Worm (Caenorhabditis elegans): ENCODE results near the gene F53F1.2.

The F53F1.2 gene

DNA sequence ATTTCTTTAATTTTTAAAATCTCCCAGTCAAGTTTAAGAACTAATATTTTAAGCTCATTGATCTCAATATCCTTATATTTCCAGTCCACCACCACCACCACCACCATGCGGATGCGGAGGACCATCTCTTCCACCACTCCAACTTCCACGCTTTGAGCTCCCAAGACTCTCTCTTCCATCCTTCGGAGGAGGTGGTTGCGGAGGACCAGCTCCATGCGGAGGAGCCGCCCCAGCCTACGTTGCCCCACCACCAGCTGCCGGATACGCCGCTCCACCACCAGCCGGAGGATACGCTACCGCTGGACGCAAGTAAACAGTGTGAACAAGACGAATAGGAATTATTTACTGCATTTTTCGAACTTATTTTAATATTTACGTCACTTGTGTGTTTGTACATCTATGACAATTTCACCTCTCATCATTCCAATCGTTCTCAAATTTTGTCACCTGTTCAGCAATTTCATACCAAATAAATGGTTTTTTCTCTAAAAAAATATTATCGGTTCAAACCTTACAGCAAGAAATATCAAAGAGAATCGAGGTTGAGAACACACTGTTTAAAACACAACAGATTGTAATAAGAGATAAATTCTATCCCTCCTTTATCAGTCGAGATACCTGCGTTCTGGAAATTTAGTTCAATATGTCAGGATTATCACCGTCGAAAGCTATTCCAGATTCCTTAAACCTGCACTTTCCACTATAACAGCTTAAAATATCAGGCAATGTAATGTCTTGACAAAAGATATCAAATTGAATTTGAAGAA, 4.8 kb downstream of the F53F1.2 start:
- TF ChIP-seq unc-62 (GFP tag; optimal IDR thresholded peaks at IDR 0.05) = no peak

DNA sequence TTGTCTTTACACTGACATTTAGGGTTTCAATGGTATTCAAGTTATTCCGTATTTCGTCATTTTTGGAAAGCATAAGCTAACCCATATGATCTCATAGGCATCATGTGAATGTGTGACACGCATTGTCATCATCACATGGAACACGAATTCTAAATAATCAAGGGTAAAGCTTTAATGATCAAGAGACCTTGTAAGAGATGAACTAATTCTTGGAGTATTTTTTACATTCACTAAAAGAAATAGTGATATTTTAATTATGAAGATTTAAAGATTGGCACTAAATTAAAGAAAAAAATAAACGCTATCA, 5.3 kb downstream of the F53F1.2 start:
- TF ChIP-seq unc-62 (GFP tag; optimal IDR thresholded peaks at IDR 0.05) = no peak

DNA sequence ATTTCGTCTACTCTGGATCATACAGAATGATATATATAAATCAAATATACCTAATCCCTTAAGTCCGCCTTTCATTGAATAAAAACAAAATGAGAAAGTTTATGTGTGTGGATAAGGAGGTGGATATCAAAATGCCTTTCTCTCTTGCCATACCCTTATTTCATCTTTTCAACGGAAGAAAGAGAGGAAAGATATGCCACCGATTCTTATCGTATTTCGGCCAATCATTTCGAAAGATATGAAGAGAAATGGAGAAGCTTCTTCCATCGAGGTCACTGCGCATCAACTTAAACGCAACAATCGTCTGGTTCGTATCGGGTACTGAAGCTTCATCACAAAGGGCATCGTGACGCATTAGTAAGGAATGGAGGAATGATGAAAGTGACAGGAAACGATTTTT, 6.7 kb downstream of the F53F1.2 start:
- TF ChIP-seq unc-62 (GFP tag; optimal IDR thresholded peaks at IDR 0.05) = no peak

DNA sequence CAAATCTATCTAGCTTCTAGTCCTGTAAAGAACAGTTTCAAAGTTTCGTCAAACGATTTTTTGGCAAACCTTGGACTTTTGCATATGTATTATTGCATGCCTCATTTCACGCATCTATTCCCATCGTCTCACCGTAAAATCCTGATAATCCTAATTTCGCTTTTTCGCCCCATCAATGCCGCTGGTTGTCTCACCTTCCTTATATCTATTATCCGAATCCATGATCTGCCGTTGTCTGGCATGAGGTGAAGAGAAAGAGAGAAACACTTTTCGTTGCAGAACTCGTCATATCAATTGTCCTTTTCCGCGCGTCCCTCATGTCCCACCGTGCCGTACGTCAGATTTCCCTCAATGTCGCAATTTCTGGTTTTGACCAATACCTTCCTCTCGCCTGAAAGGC, 8.0 kb downstream of the F53F1.2 start, which contains the start of gene cut-2:
cut-2 (plus strand) TSS at position 365 of the 400 bp plus-strand sequence.
- no peak for TF ChIP-seq unc-62 (GFP tag; optimal IDR thresholded peaks at IDR 0.05)

DNA sequence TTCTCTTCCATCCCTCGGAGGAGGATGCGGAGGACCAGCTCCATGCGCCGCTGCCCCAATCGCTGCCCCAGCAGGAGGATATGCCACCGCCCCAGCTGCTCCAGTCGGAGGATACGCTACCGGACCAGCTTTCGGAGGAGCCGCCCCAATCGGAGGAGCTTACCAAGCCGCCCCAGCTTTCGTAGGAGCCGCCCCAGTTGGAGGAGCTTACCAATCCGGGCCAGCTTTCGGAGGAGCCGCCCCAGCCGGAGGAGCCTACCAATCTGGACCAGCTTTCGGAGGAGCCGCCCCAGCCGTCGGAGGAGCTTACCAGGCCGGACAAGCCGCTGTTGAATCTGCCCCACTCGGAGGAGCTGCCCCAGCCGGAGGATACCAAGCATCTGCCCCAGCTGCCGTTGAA, 8.8 kb downstream of the F53F1.2 start:
- TF ChIP-seq unc-62 (GFP tag; optimal IDR thresholded peaks at IDR 0.05) = no peak

DNA sequence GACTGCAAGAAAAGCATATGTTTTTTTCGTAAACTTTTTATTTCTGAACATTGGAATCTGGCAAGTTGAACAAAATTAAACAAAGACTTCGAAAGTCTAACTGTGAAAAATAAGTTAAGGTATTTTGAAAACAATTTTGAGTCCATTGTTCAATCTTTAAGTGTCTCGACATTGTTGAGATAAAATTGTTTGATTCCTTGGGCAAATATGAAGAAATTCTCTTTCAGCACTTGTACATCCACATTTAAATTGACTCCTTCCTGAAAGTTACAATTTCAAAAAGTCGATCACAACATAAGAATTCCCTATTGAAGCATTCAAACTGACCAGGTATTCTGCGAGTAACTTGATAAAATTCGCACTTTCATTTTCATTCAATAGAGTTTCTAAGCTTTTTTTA, 9.5 kb downstream of the F53F1.2 start:
- no peak for TF ChIP-seq unc-62 (GFP tag; optimal IDR thresholded peaks at IDR 0.05)

DNA sequence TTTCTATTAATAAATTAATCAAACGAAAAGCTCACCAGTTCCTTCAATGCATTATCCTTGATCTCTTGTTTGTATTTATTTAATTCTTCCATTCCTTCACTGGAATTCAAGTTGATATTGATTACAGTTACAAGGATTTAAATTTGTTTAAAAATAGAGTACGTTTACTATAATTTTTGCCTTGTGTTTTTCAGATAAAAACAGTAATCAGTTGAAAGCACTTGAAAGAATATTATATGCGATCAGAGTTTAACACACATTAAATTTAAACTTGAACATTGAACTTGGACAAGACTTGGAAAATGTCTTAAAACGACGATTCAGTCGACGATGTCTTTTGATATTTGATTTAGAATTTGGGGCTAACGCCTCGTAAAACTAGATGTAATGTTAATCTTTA, 10.9 kb downstream of the F53F1.2 start, which contains the start of gene F53F1.6:
F53F1.6 (minus strand) TSS at position 101 of the 400 bp plus-strand sequence.
- no peak for TF ChIP-seq unc-62 (GFP tag; optimal IDR thresholded peaks at IDR 0.05)

DNA sequence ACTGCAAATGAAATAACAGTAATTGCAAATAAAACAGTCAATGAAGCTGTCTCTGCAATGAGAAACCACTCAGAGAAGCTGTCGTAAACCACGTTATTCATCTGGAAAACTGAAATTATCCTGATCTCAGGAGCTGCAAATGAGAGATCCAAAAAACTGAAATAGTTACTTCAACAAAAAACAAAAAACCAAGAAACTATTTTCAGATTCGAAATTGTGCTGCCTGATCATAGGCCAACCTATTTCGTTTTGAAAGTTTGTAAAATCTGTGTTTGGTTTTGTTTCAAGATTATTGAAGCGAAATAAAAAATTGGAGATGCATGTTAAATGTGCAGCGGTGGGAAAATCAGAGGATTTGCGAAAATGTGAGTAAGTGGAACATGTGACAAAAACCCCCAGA, 14.0 kb downstream of the F53F1.2 start, which contains the start of gene srv-8:
srv-8 (minus strand) TSS at position 101 of the 400 bp plus-strand sequence.
- no peak for TF ChIP-seq unc-62 (GFP tag; optimal IDR thresholded peaks at IDR 0.05)

DNA sequence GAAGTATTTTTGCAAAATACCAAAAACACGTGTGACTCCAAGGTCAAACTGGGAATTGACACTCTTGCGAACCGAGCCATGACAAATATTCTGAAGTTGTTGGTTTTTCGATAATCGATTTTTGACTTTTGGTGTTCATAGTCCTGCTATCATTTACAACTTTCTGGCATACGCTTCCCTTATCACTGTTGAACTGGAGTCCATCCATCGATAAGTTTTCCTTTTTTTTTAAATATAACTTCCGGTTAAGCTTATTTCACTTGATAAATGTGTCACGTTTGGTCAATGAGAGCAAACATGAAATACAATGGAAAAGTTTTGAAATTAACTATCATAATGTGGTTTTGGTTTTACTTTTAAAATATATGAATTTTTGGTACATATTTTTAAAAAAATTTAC, 15.1 kb downstream of the F53F1.2 start:
- TF ChIP-seq unc-62 (GFP tag; optimal IDR thresholded peaks at IDR 0.05) = no peak

DNA sequence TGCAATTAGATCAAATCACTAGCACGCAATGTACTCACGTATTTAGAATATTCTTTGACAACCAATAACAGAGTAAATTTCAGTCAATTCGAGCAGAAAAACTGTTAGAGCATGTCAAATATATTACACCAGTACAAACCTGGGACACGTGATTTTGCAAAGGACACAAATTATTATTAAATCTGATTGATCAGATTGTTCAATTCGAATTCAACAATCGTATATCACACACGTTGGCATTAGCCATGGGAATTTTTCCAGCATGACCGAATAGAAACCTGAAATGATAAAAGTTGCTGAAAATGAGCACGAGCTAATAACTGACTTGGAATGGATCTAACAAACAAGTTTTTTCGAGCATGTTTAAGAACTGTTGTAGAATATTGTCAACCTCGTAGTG, 16.4 kb downstream of the F53F1.2 start, which contains the start of gene srv-9:
srv-9 (minus strand) TSS at position 101 of the 400 bp plus-strand sequence.
- TF ChIP-seq unc-62 (GFP tag; optimal IDR thresholded peaks at IDR 0.05) = no peak

DNA sequence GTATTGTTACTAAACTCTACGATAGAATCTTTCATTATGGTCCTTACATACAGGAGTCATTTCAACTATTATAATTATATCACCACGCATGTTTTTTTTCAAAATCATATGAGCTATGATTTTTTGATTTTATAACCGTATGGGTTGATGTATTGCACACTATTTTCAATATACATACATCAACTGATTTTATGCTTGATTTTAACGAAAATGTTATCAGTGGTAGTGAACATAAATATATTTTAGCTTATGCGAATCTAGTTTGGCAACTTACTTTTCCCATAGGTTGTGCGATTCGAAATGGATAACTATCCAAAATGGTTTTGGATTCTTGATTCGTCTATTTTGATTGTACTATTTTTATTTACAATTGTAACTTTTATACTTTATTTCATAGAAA, 17.0 kb downstream of the F53F1.2 start, which contains the start of gene srv-10:
srv-10 (plus strand) TSS at position 301 of the 400 bp plus-strand sequence.
- no peak for TF ChIP-seq unc-62 (GFP tag; optimal IDR thresholded peaks at IDR 0.05)

DNA sequence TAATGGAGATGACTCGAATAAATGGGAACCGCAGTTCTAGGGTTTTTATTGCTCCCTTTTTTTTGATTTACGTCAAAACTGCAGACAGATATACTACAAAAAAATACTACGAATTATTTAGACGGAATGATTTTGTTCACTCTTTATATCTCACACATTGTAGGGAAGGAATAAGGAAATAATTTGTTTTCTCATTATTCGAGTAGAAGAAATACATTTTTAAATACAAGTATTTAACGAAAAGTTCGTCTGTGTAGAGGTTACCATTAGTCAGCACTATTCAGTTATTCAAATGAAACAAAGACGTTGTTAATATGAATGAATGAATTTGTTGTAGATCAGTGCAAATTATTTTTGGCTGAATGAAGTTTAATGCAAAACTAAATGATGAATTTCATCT, 20.1 kb downstream of the F53F1.2 start, which contains the start of gene srd-18:
srd-18 (minus strand) TSS at position 101 of the 400 bp plus-strand sequence.
- TF ChIP-seq unc-62 (GFP tag; optimal IDR thresholded peaks at IDR 0.05) = no peak

DNA sequence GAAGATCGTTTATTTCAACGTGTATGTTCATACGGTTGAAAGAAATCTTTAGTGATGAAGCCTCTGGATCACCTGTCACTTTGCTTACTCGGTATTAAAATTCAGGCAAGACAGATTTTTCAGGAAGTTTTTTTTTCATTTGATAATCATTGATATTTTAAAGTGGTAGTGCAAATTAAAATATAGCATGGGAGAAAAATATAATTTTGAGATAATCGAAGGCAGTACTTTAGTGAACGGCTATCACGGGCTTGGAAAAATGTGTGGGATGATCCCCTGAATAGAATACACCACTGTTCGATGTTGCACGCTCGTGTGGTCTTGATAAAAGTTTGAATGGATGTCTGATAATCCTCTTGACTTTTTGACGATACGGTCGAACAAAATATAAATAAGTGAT, 20.8 kb downstream of the F53F1.2 start:
- no peak for TF ChIP-seq unc-62 (GFP tag; optimal IDR thresholded peaks at IDR 0.05)

DNA sequence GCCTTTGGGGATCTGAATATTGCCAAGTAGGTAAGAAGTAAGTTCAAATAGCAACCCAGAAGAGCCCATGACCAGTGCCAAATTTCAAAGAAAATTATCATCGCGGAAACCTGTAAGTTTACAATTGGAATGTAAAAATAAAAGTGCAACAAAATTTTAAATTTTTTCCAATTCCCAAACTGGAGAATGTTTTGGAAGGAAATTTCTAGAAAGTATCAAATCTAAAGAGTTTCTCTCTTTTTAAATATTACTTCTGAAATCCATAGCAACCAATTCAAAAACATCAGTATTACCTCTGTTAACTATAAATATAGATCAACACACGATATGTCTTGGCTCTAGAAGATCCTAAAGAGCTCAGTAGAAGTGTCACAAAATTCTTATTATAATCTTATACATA, 22.0 kb downstream of the F53F1.2 start, which contains the start of gene srd-19:
srd-19 (minus strand) TSS at position 101 of the 400 bp plus-strand sequence.
- no peak for TF ChIP-seq unc-62 (GFP tag; optimal IDR thresholded peaks at IDR 0.05)

DNA sequence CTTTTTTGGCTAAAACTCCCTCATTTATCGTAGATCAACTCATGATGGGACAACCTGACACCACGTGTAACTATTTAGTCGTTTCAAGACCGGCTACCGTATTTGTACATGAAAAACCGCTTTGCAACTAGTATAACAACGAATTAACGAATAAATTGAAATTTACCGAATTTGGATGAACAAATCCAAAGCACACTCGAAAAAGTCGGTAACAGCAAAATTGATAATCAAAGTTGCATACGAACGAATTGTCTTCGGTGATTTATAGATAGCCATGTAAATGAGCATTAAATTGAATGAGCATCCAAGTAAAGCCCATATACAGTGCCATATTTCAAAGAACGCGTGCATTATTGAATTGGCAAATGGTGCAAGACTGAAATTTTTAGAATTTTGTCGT, 25.7 kb downstream of the F53F1.2 start, which contains the start of gene srd-17:
srd-17 (minus strand) TSS at position 351 of the 400 bp plus-strand sequence.
- no peak for TF ChIP-seq unc-62 (GFP tag; optimal IDR thresholded peaks at IDR 0.05)

DNA sequence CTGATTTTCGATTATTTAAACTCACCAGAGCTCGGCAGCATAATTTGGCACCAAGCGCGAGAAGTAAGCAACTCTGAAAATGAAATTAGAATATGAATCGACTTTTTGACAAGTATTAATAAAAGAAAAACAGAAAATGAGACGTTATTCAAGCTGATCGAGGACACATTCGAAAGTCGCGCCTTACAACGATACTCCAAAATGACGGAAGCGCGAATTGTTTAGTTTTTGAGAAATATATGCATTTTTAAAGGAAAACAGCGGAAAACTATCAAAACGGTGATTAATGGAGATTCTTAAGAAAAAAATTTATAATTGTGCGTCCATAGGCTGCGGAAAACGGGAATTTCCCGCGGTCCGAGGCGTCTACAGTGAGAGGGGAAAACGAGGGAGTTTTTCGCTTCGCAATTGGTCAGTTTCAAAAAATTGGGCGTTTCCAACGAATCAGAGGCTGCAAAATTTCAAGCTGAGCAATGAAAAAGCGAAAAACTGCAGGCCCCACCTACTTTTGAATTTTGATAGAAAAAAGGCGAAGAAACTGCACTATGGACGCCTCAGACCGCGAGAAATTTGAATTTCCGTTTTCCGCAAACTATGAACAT, 31.0 kb downstream of the F53F1.2 start, which contains the start of gene mes-4:
mes-4 (minus strand) TSS at position 73 of the 602 bp plus-strand sequence.
- TF ChIP-seq unc-62 (GFP tag; optimal IDR thresholded peaks at IDR 0.05) = no peak

DNA sequence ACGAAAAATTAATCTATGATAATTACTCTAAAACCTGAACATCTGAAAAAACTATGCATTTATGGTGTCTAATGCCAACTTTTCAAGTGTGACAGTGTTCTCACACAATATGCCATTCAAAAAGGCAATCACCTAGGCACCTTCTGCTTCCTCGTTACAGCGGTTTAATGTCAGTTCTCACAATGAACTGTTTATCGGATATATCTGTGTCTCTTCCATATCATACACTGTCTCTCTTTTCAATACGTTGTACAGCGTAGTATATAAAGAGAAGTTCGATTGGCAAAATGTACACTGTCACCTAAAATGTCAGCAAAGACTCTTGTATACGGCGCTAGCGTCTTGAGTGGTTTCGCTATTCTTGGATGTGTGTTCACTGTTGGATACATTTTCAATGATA, 35.0 kb downstream of the F53F1.2 start, which contains the start of gene col-162:
col-162 (plus strand) TSS at position 301 of the 400 bp plus-strand sequence.
- no peak for TF ChIP-seq unc-62 (GFP tag; optimal IDR thresholded peaks at IDR 0.05)
